Worm (Caenorhabditis elegans) whole organism, late embryonic: ENCODE data around the gene adt-2.

ENCODE experiments used
- C08G9.2 ChIP-seq: sonication (generic microtip); optimal IDR thresholded peaks from 2 replicates; lab custom pipeline; 2016; ENCODE audit warnings: mild to moderate bottlenecking, missing genetic modification characterization, moderate library complexity, missing compliant biosample characterization
- ahr-1 ChIP-seq: sonication (generic microtip); optimal IDR thresholded peaks from 2 replicates; lab custom pipeline; 2016; ENCODE audit warnings: missing genetic modification characterization, missing compliant biosample characterization
- ama-1 ChIP-seq: fragments of 150-350 bp; optimal IDR thresholded peaks from 2 replicates; lab custom pipeline; 2014
- dve-1 ChIP-seq: sonication (generic microtip); optimal IDR thresholded peaks from 2 replicates; lab custom pipeline; 2017; ENCODE audit warnings: antibody characterized with exemption, mild to moderate bottlenecking, missing genetic modification characterization, missing compliant biosample characterization
- eyg-1 ChIP-seq: sonication (generic microtip); optimal IDR thresholded peaks from 2 replicates; lab custom pipeline; 2016; ENCODE audit warnings: missing genotype, missing genetic modification characterization, missing compliant biosample characterization
- fkh-10 ChIP-seq: fragments of 150-350 bp; optimal IDR thresholded peaks from 2 replicates; lab custom pipeline; 2014; ENCODE audit warnings: missing biosample characterization, missing genetic modification reagents, missing genetic modification characterization
- nfya-1 ChIP-seq: sonication (generic microtip); optimal IDR thresholded peaks from 2 replicates; lab custom pipeline; 2017; ENCODE audit warnings: missing genetic modification characterization, mild to moderate bottlenecking, missing compliant biosample characterization, antibody characterized with exemption, moderate library complexity
- pqm-1 ChIP-seq: sonication (generic microtip); optimal IDR thresholded peaks from 2 replicates; lab custom pipeline; 2016; ENCODE audit warnings: missing genetic modification characterization, missing compliant biosample characterization
- rnt-1 ChIP-seq: sonication (generic microtip); optimal IDR thresholded peaks from 2 replicates; lab custom pipeline; 2016; ENCODE audit warnings: missing genetic modification characterization, missing compliant biosample characterization
- tbx-2 ChIP-seq: sonication (generic microtip); optimal IDR thresholded peaks from 2 replicates; lab custom pipeline; 2016; ENCODE audit warnings: missing genetic modification characterization, missing compliant biosample characterization

- no peak for TF ChIP-seq ahr-1 (tag; lab: Kevin White, UChicago)
- TF ChIP-seq eyg-1 (tag; lab: Kevin White, UChicago): no peak
- TF ChIP-seq C08G9.2 (tag; lab: Kevin White, UChicago): no peak
- no peak for TF ChIP-seq ama-1 (lab: Kevin White, UChicago)
- no peak for TF ChIP-seq dve-1 (tag; lab: Kevin White, UChicago)
- TF ChIP-seq fkh-10 (GFP tag; lab: Kevin White, UChicago): no peak
- no peak for TF ChIP-seq tbx-2 (tag; lab: Kevin White, UChicago)
- no peak for TF ChIP-seq pqm-1 (tag; lab: Kevin White, UChicago)
- TF ChIP-seq nfya-1 (tag; lab: Kevin White, UChicago): no peak
- no peak for TF ChIP-seq rnt-1
These were observed 41.3 kb downstream of the adt-2 start, which contains the start of gene nlp-61 for ce11 chrX:7627351-7627750.
